Worm (Caenorhabditis elegans) whole organism, midembryonic: ENCODE results near the gene W07G4.8.

ENCODE experiments used
- T22C8.4 ChIP-seq: fragments of 200-800 bp; sonication (Bioruptor generic); IDR thresholded peaks from 2 replicates; pipeline ENCODE4 v1.3.6; 2022; ENCODE audit warnings: missing genetic modification characterization, missing compliant biosample characterization
- cog-1 ChIP-seq: sonication (generic microtip); optimal IDR thresholded peaks from 2 replicates; lab custom pipeline; 2016; ENCODE audit warnings: missing genetic modification characterization, missing compliant biosample characterization
- flt-1 ChIP-seq: fragments of 200-800 bp; sonication (Bioruptor generic); IDR thresholded peaks from 2 replicates; pipeline ENCODE4 v1.3.6; 2022; ENCODE audit warnings: missing genetic modification characterization, missing compliant biosample characterization
- klf-2 ChIP-seq: fragments of 200-800 bp; sonication (Bioruptor generic); conservative IDR thresholded peaks from 2 replicates; pipeline ENCODE4 v1.3.6; 2022; ENCODE audit warnings: missing genetic modification reagents, missing genetic modification characterization, missing compliant biosample characterization
- med-1 ChIP-seq: sonication (generic microtip); optimal IDR thresholded peaks from 2 replicates; lab custom pipeline; 2017; ENCODE audit warnings: missing genetic modification characterization, mild to moderate bottlenecking, missing compliant biosample characterization, antibody characterized with exemption, missing genetic modification reagents; ENCODE audit not compliant: insufficient read depth
- ref-1 ChIP-seq: fragments of 200-800 bp; sonication (Bioruptor generic); conservative IDR thresholded peaks from 2 replicates; pipeline ENCODE4 v1.3.6; 2022; ENCODE audit warnings: missing genetic modification reagents, missing genetic modification characterization, missing compliant biosample characterization
- tab-1 ChIP-seq: fragments of 200-800 bp; sonication (Bioruptor generic); IDR thresholded peaks from 2 replicates; pipeline ENCODE4 v1.3.6; 2022; ENCODE audit warnings: missing genetic modification characterization, missing compliant biosample characterization
- ztf-23 ChIP-seq: fragments of 200-800 bp; sonication (Bioruptor generic); IDR thresholded peaks from 2 replicates; pipeline ENCODE4 v1.3.6; 2022; ENCODE audit warnings: missing genetic modification reagents, missing genetic modification characterization, missing compliant biosample characterization
- ztf-29 ChIP-seq: fragments of 200-800 bp; sonication (Bioruptor generic); IDR thresholded peaks from 2 replicates; pipeline ENCODE4 v1.3.6; 2022; ENCODE audit warnings: missing genetic modification reagents, missing genetic modification characterization, missing compliant biosample characterization

- TF ChIP-seq flt-1 (GFP tag; lab: Robert Waterston, UW) (no peak), ztf-29 (GFP tag; lab: Robert Waterston, UW) (no peak), ztf-23 (GFP tag; lab: Robert Waterston, UW) (no peak), klf-2 (GFP tag; lab: Robert Waterston, UW) (no peak), T22C8.4 (no peak), tab-1 (no peak), cog-1 (tag; lab: Kevin White, UChicago) (no peak), med-1 (no peak), ref-1 (GFP tag; lab: Robert Waterston, UW) (no peak)
Measured at ce11 chrV:13022265-13022664, 27.1 kb downstream of the W07G4.8 start.
